Worm (Caenorhabditis elegans) whole organism, L3 larva: ENCODE results near the gene T28C12.1.

Source experiments
- ama-1 ChIP-seq: fragments of 150-350 bp; optimal IDR thresholded peaks from 2 replicates; lab custom pipeline; 2018
- egl-27 ChIP-seq: sonication (generic microtip); optimal IDR thresholded peaks from 4 replicates; lab custom pipeline; 2017; ENCODE audit warnings: missing biosample characterization, missing genetic modification reagents, missing genetic modification characterization
- lin-15B ChIP-seq: fragments of 150-350 bp; optimal IDR thresholded peaks from 2 replicates; lab custom pipeline; 2014; ENCODE audit warnings: missing biosample characterization, missing genetic modification characterization
- mdl-1 ChIP-seq: fragments of 150-350 bp; optimal IDR thresholded peaks from 2 replicates; lab custom pipeline; 2014; ENCODE audit warnings: missing biosample characterization, missing genetic modification characterization
- nhr-12 ChIP-seq: fragments of 150-350 bp; optimal IDR thresholded peaks from 2 replicates; lab custom pipeline; 2014; ENCODE audit warnings: missing biosample characterization, missing genetic modification characterization
- nhr-28 ChIP-seq: fragments of 150-350 bp; optimal IDR thresholded peaks from 2 replicates; lab custom pipeline; 2014; ENCODE audit warnings: missing biosample characterization, missing genetic modification characterization

DNA sequence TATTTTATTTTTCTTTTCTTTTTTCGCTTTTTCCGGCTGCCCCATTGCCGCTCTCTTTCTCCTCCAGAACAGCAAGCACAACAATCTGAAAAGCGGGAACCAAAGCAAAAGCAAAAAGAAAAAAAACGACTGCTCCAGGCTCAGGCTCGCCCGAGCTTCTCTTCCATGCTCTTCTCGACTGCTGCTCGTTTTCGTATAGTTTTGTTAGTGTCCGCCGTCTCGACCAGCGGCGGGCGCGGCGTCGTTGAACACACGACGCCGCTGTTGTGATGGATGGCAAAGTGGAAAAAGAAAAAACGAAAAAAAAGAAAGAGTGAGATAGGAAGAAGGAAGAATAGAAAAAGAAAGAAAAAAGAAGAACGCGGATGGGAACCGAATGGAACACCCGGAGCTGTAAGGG is 18.4 kb downstream of the T28C12.1 start:
- TF ChIP-seq mdl-1 (tag; lab: Kevin White, UChicago) = no peak
- no peak for TF ChIP-seq nhr-12
- TF ChIP-seq nhr-28 (tag; lab: Kevin White, UChicago) = no peak
- no peak for TF ChIP-seq ama-1 (lab: Kevin White, UChicago)
- no peak for TF ChIP-seq lin-15B (tag; lab: Kevin White, UChicago)
- no peak for TF ChIP-seq egl-27
